Worm (Caenorhabditis elegans) whole organism, mixed stage, embryonic: ENCODE data around the gene T12A7.10.

Experiments
- M03D4.4 ChIP-seq: sonication (generic microtip); optimal IDR thresholded peaks from 2 replicates; lab custom pipeline; 2017; ENCODE audit warnings: mild to moderate bottlenecking, missing genetic modification characterization, missing compliant biosample characterization
- bed-3 ChIP-seq: fragments of 200-800 bp; sonication (Bioruptor generic); optimal IDR thresholded peaks from 3 replicates; lab custom pipeline; 2018; ENCODE audit warnings: mild to moderate bottlenecking, missing genetic modification characterization, moderate library complexity, missing compliant biosample characterization
- blmp-1 ChIP-seq: fragments of 150-350 bp; optimal IDR thresholded peaks from 2 replicates; lab custom pipeline; 2014; ENCODE audit warnings: missing biosample characterization, missing genetic modification characterization
- ceh-39 ChIP-seq: fragments of 150-350 bp; optimal IDR thresholded peaks from 2 replicates; lab custom pipeline; 2014; ENCODE audit warnings: missing biosample characterization, missing genetic modification characterization
- ceh-83 ChIP-seq: fragments of 200-800 bp; sonication (Bioruptor generic); optimal IDR thresholded peaks from 2 replicates; lab custom pipeline; 2018; ENCODE audit warnings: mild to moderate bottlenecking, missing genetic modification characterization, missing compliant biosample characterization
- ces-1 ChIP-seq: fragments of 150-350 bp; optimal IDR thresholded peaks from 2 replicates; lab custom pipeline; 2014; ENCODE audit warnings: missing biosample characterization, missing genetic modification reagents, missing genetic modification characterization
- cnd-1 ChIP-seq: fragments of 200-800 bp; sonication (Bioruptor generic); optimal IDR thresholded peaks from 2 replicates; lab custom pipeline; 2018; ENCODE audit warnings: mild to moderate bottlenecking, missing genetic modification characterization, missing compliant biosample characterization
- drap-1 ChIP-seq: fragments of 200-800 bp; sonication (Bioruptor generic); optimal IDR thresholded peaks from 3 replicates; lab custom pipeline; 2018; ENCODE audit warnings: mild to moderate bottlenecking, missing genetic modification characterization, missing compliant biosample characterization
- elt-1 ChIP-seq: sonication (generic microtip); optimal IDR thresholded peaks from 2 replicates; lab custom pipeline; 2017; ENCODE audit warnings: missing genetic modification characterization, mild to moderate bottlenecking, missing compliant biosample characterization, antibody characterized with exemption, moderate library complexity, borderline replicate concordance; ENCODE audit not compliant: insufficient read depth
- elt-3 ChIP-seq: fragments of 150-350 bp; optimal IDR thresholded peaks from 2 replicates; lab custom pipeline; 2014; ENCODE audit warnings: missing biosample characterization, missing genetic modification characterization
- flh-1 ChIP-seq: fragments of 200-800 bp; sonication (Bioruptor generic); optimal IDR thresholded peaks from 2 replicates; lab custom pipeline; 2018; ENCODE audit warnings: mild to moderate bottlenecking, missing genetic modification characterization, moderate library complexity, missing compliant biosample characterization
- hlh-1 ChIP-seq: fragments of 150-350 bp; optimal IDR thresholded peaks from 2 replicates; lab custom pipeline; 2014; ENCODE audit warnings: missing biosample characterization, missing genetic modification reagents, missing genetic modification characterization
- lin-13 ChIP-seq: fragments of 150-350 bp; optimal IDR thresholded peaks from 2 replicates; lab custom pipeline; 2014; ENCODE audit warnings: missing biosample characterization, missing genetic modification characterization
- lin-32 ChIP-seq: fragments of 200-800 bp; sonication (Bioruptor generic); optimal IDR thresholded peaks from 2 replicates; lab custom pipeline; 2018; ENCODE audit warnings: mild to moderate bottlenecking, missing genetic modification characterization, missing compliant biosample characterization
- lsy-2 ChIP-seq: fragments of 150-350 bp; optimal IDR thresholded peaks from 2 replicates; lab custom pipeline; 2014; ENCODE audit warnings: missing biosample characterization, missing genetic modification characterization
- mab-5 ChIP-seq: fragments of 150-350 bp; optimal IDR thresholded peaks from 2 replicates; lab custom pipeline; 2014; ENCODE audit warnings: missing biosample characterization, missing genetic modification characterization
- mep-1 ChIP-seq: fragments of 150-350 bp; optimal IDR thresholded peaks from 2 replicates; lab custom pipeline; 2017; ENCODE audit warnings: missing biosample characterization, missing genetic modification reagents, missing genetic modification characterization, inconsistent platforms
- mls-2 ChIP-seq: sonication (generic microtip); optimal IDR thresholded peaks from 2 replicates; lab custom pipeline; 2016; ENCODE audit warnings: mild to moderate bottlenecking, missing genetic modification characterization, moderate library complexity, missing compliant biosample characterization
- nhr-2 ChIP-seq: fragments of 150-350 bp; optimal IDR thresholded peaks from 2 replicates; lab custom pipeline; 2014; ENCODE audit warnings: missing biosample characterization, missing genetic modification characterization
- pha-4 ChIP-seq: fragments of 150-350 bp; optimal IDR thresholded peaks from 2 replicates; lab custom pipeline; 2018; ENCODE audit warnings: missing biosample characterization, missing genetic modification reagents, missing genetic modification characterization
- snpc-4 ChIP-seq: fragments of 150-350 bp; optimal IDR thresholded peaks from 2 replicates; lab custom pipeline; 2014; ENCODE audit warnings: missing biosample characterization, missing genetic modification characterization
- sptf-1 ChIP-seq: sonication (generic microtip); optimal IDR thresholded peaks from 2 replicates; lab custom pipeline; 2017; ENCODE audit warnings: mild to moderate bottlenecking, missing genetic modification characterization, moderate library complexity, missing compliant biosample characterization
- unc-120 ChIP-seq: sonication (generic microtip); optimal IDR thresholded peaks from 2 replicates; lab custom pipeline; 2017; ENCODE audit warnings: missing genetic modification characterization, missing compliant biosample characterization; ENCODE audit not compliant: poor library complexity, severe bottlenecking
- unc-39 ChIP-seq: fragments of 150-350 bp; optimal IDR thresholded peaks from 2 replicates; lab custom pipeline; 2014; ENCODE audit warnings: missing biosample characterization, missing genetic modification characterization
- unc-62 ChIP-seq: fragments of 150-350 bp; optimal IDR thresholded peaks from 2 replicates; lab custom pipeline; 2014; ENCODE audit warnings: missing biosample characterization, missing genetic modification reagents, missing genetic modification characterization
- zip-8 ChIP-seq: fragments of 150-350 bp; optimal IDR thresholded peaks from 2 replicates; lab custom pipeline; 2014; ENCODE audit warnings: missing biosample characterization, missing genetic modification characterization
- ztf-11 ChIP-seq: fragments of 150-350 bp; optimal IDR thresholded peaks from 2 replicates; lab custom pipeline; 2014; ENCODE audit warnings: missing biosample characterization, missing genetic modification characterization

T12A7.10 gene

ce11 chrIV:11745340-11745739, 9.6 kb downstream of the T12A7.10 start, which contains the start of gene gem-4:
Gene gem-4 (plus strand): TSS chrIV:11745640.
- TF ChIP-seq elt-1 (tag; lab: Kevin White, UChicago) (no peak), pha-4 (tag; lab: Kevin White, UChicago) (no peak), sptf-1 (tag; lab: Kevin White, UChicago) (no peak)
- TF ChIP-seq, all 35 proteins: peak for 0

ce11 chrIV:11744287-11744686, 10.6 kb downstream of the T12A7.10 start:
- TF ChIP-seq zip-8 (tag; lab: Kevin White, UChicago) (peak; percentile 4), ceh-83 (GFP tag; lab: Kevin White, UChicago) (no peak), elt-1 (tag; lab: Kevin White, UChicago) (no peak)

ce11 chrIV:11743813-11744212, 11.1 kb downstream of the T12A7.10 start:
- no peak for TF ChIP-seq mls-2 (tag; lab: Kevin White, UChicago)
- TF ChIP-seq mab-5 (tag; lab: Kevin White, UChicago) = no peak
- no peak for TF ChIP-seq unc-62 (GFP tag; lab: Kevin White, UChicago)
- peak; percentile 96 for TF ChIP-seq nhr-2 (tag; lab: Kevin White, UChicago)
- peak; percentile 50 for TF ChIP-seq zip-8 (tag; lab: Kevin White, UChicago)
- TF ChIP-seq ztf-11 (tag; lab: Kevin White, UChicago) = no peak
- TF ChIP-seq snpc-4 = no peak
- TF ChIP-seq cnd-1 (tag; lab: Kevin White, UChicago) = peak; percentile 88
- TF ChIP-seq hlh-1 (tag; lab: Kevin White, UChicago) = peak; percentile 16
- no peak for TF ChIP-seq unc-120 (tag; lab: Kevin White, UChicago)
- TF ChIP-seq lin-13 (tag; lab: Kevin White, UChicago) = no peak
- no peak for TF ChIP-seq M03D4.4
- TF ChIP-seq ces-1 (GFP tag; lab: Kevin White, UChicago) = peak; percentile 23
- no peak for TF ChIP-seq flh-1 (GFP tag; lab: Kevin White, UChicago)

ce11 chrIV:11742406-11742805, 12.5 kb downstream of the T12A7.10 start, which contains the start of gene K01A6.5:
Gene K01A6.5 (plus strand): TSS chrIV:11742706.
- TF ChIP-seq elt-3 (tag; lab: Kevin White, UChicago) (no peak), nhr-2 (tag; lab: Kevin White, UChicago) (no peak), drap-1 (GFP tag; lab: Kevin White, UChicago) (no peak), ceh-39 (tag; lab: Kevin White, UChicago) (no peak), mep-1 (tag; lab: Kevin White, UChicago) (no peak), mab-5 (tag; lab: Kevin White, UChicago) (no peak), ceh-83 (GFP tag; lab: Kevin White, UChicago) (no peak), lsy-2 (tag; lab: Kevin White, UChicago) (no peak), pha-4 (tag; lab: Kevin White, UChicago) (no peak), bed-3 (GFP tag; lab: Kevin White, UChicago) (no peak)

ce11 chrIV:11740204-11740603, 14.7 kb downstream of the T12A7.10 start, which contains the start of gene K01A6.4:
Gene K01A6.4 (minus strand): TSS chrIV:11740304.
- TF ChIP-seq snpc-4 (no peak), blmp-1 (tag; lab: Kevin White, UChicago) (no peak), ztf-11 (tag; lab: Kevin White, UChicago) (no peak), unc-39 (tag; lab: Kevin White, UChicago) (no peak), nhr-2 (tag; lab: Kevin White, UChicago) (no peak), mep-1 (tag; lab: Kevin White, UChicago) (no peak), mab-5 (tag; lab: Kevin White, UChicago) (no peak), unc-120 (tag; lab: Kevin White, UChicago) (no peak), ceh-39 (tag; lab: Kevin White, UChicago) (no peak), lin-32 (GFP tag; lab: Kevin White, UChicago) (no peak), elt-3 (tag; lab: Kevin White, UChicago) (no peak), unc-62 (GFP tag; lab: Kevin White, UChicago) (no peak)
- TF ChIP-seq, all 35 proteins: peak for 0

- TF ChIP-seq ceh-39 (tag; lab: Kevin White, UChicago) = no peak
These were observed 16.7 kb downstream of the T12A7.10 start, which contains the start of gene K01A6.7 for ce11 chrIV:11738092-11738617. Gene K01A6.7 (minus strand): TSS chrIV:11738567.
